Fruit fly (Drosophila melanogaster): Measurements from ENCODE around the gene Rm62.

DNA sequence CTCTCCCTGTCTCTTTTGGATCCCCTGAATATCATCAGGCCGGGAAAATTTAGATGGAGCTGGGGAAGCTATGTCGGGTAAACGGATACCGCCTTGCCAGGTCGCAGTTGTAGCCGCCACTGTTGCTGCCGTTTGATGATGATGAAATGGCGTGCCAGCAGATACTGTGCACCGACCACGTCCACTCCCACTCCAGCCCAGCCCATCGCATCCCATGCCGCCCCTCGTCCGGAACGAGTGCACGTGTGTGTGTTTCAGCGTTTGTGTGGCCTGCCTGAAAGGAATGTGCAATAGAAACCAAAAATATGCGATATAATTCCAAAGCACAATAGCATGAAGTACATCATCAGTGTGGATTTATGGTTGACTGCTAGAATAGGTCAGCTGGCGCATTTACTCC lies 29.8 kb upstream of the Rm62 start:
- no peak for TF ChIP-seq Sox102F (GFP tag; optimal IDR thresholded peaks at IDR 0.05)
- no peak for TF ChIP-seq CG15336 (GFP tag; IDR thresholded peaks at IDR 0.05)
